Fruit fly (Drosophila melanogaster) whole organism, embryonic: ENCODE data around the gene Gad1.

Experiments used
- Bteb2 ChIP-seq: fragments of 200-800 bp; sonication (Bioruptor generic); optimal IDR thresholded peaks from 2 replicates; lab custom pipeline; 2016; ENCODE audit warnings: missing biosample characterization, missing genetic modification characterization
- C15 ChIP-seq: fragments of 200-800 bp; sonication (Bioruptor generic); IDR thresholded peaks from 3 replicates; pipeline ENCODE4 v1.3.6; 2022; ENCODE audit warnings: missing biosample characterization, missing genetic modification characterization
- CG10462 ChIP-seq: fragments of 200-800 bp; sonication (Bioruptor generic); optimal IDR thresholded peaks from 2 replicates; lab custom pipeline; 2016; ENCODE audit warnings: missing biosample characterization, missing genetic modification characterization
- CG11456 ChIP-seq: fragments of 200-800 bp; sonication (Bioruptor generic); IDR thresholded peaks from 3 replicates; pipeline ENCODE4 v1.3.6; 2022; ENCODE audit warnings: missing biosample characterization, missing genetic modification characterization
- CG11696 ChIP-seq: fragments of 200-800 bp; sonication (Bioruptor generic); IDR thresholded peaks from 2 replicates; pipeline ENCODE4 v1.3.6; 2022; ENCODE audit warnings: missing biosample characterization, missing genetic modification characterization
- CG13296 ChIP-seq: fragments of 200-800 bp; sonication (Bioruptor generic); optimal IDR thresholded peaks from 3 replicates; lab custom pipeline; 2018; ENCODE audit warnings: missing biosample characterization, mild to moderate bottlenecking, missing genetic modification characterization
- CG13894 ChIP-seq: fragments of 200-800 bp; sonication (Bioruptor generic); optimal IDR thresholded peaks from 3 replicates; lab custom pipeline; 2018; ENCODE audit warnings: missing biosample characterization, mild to moderate bottlenecking, missing genetic modification characterization, moderate library complexity
- CG15696 ChIP-seq: fragments of 200-800 bp; sonication (Bioruptor generic); optimal IDR thresholded peaks from 2 replicates; lab custom pipeline; 2019; ENCODE audit warnings: missing biosample characterization, mild to moderate bottlenecking, missing genetic modification characterization, moderate library complexity
- CG16863 ChIP-seq: fragments of 200-800 bp; sonication (Bioruptor generic); optimal IDR thresholded peaks from 3 replicates; lab custom pipeline; 2016; ENCODE audit warnings: missing biosample characterization, missing genetic modification characterization
- CG17361 ChIP-seq: fragments of 200-800 bp; sonication (Bioruptor generic); IDR thresholded peaks from 3 replicates; pipeline ENCODE4 v1.3.6; 2022; ENCODE audit warnings: missing biosample characterization, missing genetic modification characterization
- CG1832 ChIP-seq: fragments of 200-800 bp; sonication (Bioruptor generic); optimal IDR thresholded peaks from 2 replicates; lab custom pipeline; 2017; ENCODE audit warnings: missing biosample characterization, mild to moderate bottlenecking, missing genetic modification characterization, inconsistent platforms
- CG6254 ChIP-seq: fragments of 200-800 bp; sonication (Bioruptor generic); optimal IDR thresholded peaks from 3 replicates; lab custom pipeline; 2017; ENCODE audit warnings: mild to moderate bottlenecking, missing biosample characterization, missing genetic modification reagents, missing genetic modification characterization
- CG6791 ChIP-seq: fragments of 200-800 bp; sonication (Bioruptor generic); IDR thresholded peaks from 3 replicates; pipeline ENCODE4 v1.3.6; 2022; ENCODE audit warnings: missing biosample characterization, missing genetic modification characterization; ENCODE audit not compliant: partially characterized antibody
- CG6813 ChIP-seq: fragments of 200-800 bp; sonication (Bioruptor generic); optimal IDR thresholded peaks from 2 replicates; lab custom pipeline; 2017; ENCODE audit warnings: missing biosample characterization, missing genetic modification characterization, mild to moderate bottlenecking, moderate library complexity, missing genetic modification reagents
- CG7271 ChIP-seq: fragments of 200-800 bp; sonication (Bioruptor generic); optimal IDR thresholded peaks from 2 replicates; lab custom pipeline; 2018; ENCODE audit warnings: missing biosample characterization, mild to moderate bottlenecking, missing genetic modification characterization, moderate library complexity
- CG7357 ChIP-seq: fragments of 200-800 bp; sonication (Bioruptor generic); IDR thresholded peaks from 3 replicates; pipeline ENCODE4 v1.3.6; 2022; ENCODE audit warnings: missing biosample characterization, missing genetic modification characterization
- CG8388 ChIP-seq: fragments of 200-800 bp; sonication (Bioruptor generic); optimal IDR thresholded peaks from 2 replicates; lab custom pipeline; 2019; ENCODE audit warnings: missing biosample characterization, mild to moderate bottlenecking, missing genetic modification characterization, moderate library complexity
- CG8765 ChIP-seq: fragments of 200-800 bp; sonication (Bioruptor generic); IDR thresholded peaks from 2 replicates; pipeline ENCODE4 v1.3.6; 2022; ENCODE audit warnings: missing biosample characterization, missing genetic modification characterization
- Chrac-16 ChIP-seq: fragments of 200-800 bp; sonication (Bioruptor generic); optimal IDR thresholded peaks from 3 replicates; lab custom pipeline; 2016; ENCODE audit warnings: missing biosample characterization, missing genetic modification characterization
- Dip3 ChIP-seq: fragments of 200-800 bp; sonication (Bioruptor generic); optimal IDR thresholded peaks from 3 replicates; lab custom pipeline; 2016; ENCODE audit warnings: missing biosample characterization, missing genetic modification characterization
- HLH3B ChIP-seq: fragments of 200-800 bp; sonication (Bioruptor generic); IDR thresholded peaks from 2 replicates; pipeline ENCODE4 v1.3.6; 2022; ENCODE audit warnings: missing biosample characterization, missing genetic modification characterization
- HLHmδ ChIP-seq: fragments of 200-800 bp; sonication (Bioruptor generic); optimal IDR thresholded peaks from 2 replicates; lab custom pipeline; 2018; ENCODE audit warnings: missing biosample characterization, mild to moderate bottlenecking, missing genetic modification characterization, moderate library complexity
- Hr78 ChIP-seq, 2 experiments: fragments of 200-800 bp in 1 of 2; fragments of >200 bp in 1 of 2; sonication (Bioruptor generic) in 1 of 2; optimal IDR thresholded peaks; 2 replicates each; lab custom pipeline; 2017 to 2019; ENCODE audit warnings: missing biosample characterization in 2 of 2, missing genetic modification characterization in 2 of 2, mild to moderate bottlenecking in 1 of 2, moderate library complexity in 1 of 2
- Lim3 ChIP-seq: fragments of 200-800 bp; sonication (Bioruptor generic); IDR thresholded peaks from 2 replicates; pipeline ENCODE4 v1.3.6; 2022; ENCODE audit warnings: missing biosample characterization, missing genetic modification characterization
- NC2α ChIP-seq: fragments of 200-800 bp; sonication (Bioruptor generic); optimal IDR thresholded peaks from 2 replicates; lab custom pipeline; 2016; ENCODE audit warnings: missing biosample characterization, missing genetic modification characterization
- NC2β ChIP-seq: fragments of 200-800 bp; sonication (Bioruptor generic); optimal IDR thresholded peaks from 2 replicates; lab custom pipeline; 2016; ENCODE audit warnings: missing biosample characterization, missing genetic modification characterization
- Neu2 ChIP-seq: fragments of 200-800 bp; sonication (Bioruptor generic); optimal IDR thresholded peaks from 3 replicates; lab custom pipeline; 2016; ENCODE audit warnings: missing biosample characterization, missing genetic modification characterization, borderline replicate concordance
- Poxn ChIP-seq: fragments of 200-800 bp; sonication (Bioruptor generic); IDR thresholded peaks from 2 replicates; pipeline ENCODE4 v1.3.6; 2022; ENCODE audit warnings: missing biosample characterization, missing genetic modification characterization
- Sin3A ChIP-seq: fragments of >200 bp; optimal IDR thresholded peaks from 2 replicates; lab custom pipeline; 2018
- Spps ChIP-seq: fragments of 200-800 bp; sonication (Bioruptor generic); optimal IDR thresholded peaks from 2 replicates; lab custom pipeline; 2018; ENCODE audit warnings: missing biosample characterization, mild to moderate bottlenecking, missing genetic modification characterization
- Trl ChIP-seq, 3 experiments: fragments of >200 bp in 2 of 3; fragments of 200-800 bp in 1 of 3; sonication (Bioruptor generic) in 1 of 3; optimal IDR thresholded peaks; 2 replicates in 1 of 3; 3 replicates in 2 of 3; lab custom pipeline; 2016 to 2017; ENCODE audit warnings: missing biosample characterization in 1 of 3, missing genetic modification characterization in 1 of 3
- br ChIP-seq: fragments of >200 bp; optimal IDR thresholded peaks from 2 replicates; lab custom pipeline; 2017
- cato ChIP-seq: fragments of 200-800 bp; sonication (Bioruptor generic); optimal IDR thresholded peaks from 2 replicates; lab custom pipeline; 2016; ENCODE audit warnings: missing biosample characterization, missing genetic modification characterization, borderline replicate concordance
- crol ChIP-seq: fragments of 200-800 bp; sonication (Bioruptor generic); IDR thresholded peaks from 2 replicates; pipeline ENCODE4 v1.3.6; 2022; ENCODE audit warnings: missing biosample characterization, missing genetic modification characterization
- disco-r ChIP-seq: fragments of 200-800 bp; sonication (Bioruptor generic); optimal IDR thresholded peaks from 2 replicates; lab custom pipeline; 2016; ENCODE audit warnings: missing biosample characterization, missing genetic modification characterization
- fru ChIP-seq: fragments of >200 bp; optimal IDR thresholded peaks from 2 replicates; lab custom pipeline; 2017
- gcm ChIP-seq: fragments of 200-800 bp; sonication (Bioruptor generic); optimal IDR thresholded peaks from 2 replicates; lab custom pipeline; 2019; ENCODE audit warnings: missing biosample characterization, mild to moderate bottlenecking, missing genetic modification characterization, moderate library complexity
- gcm2 ChIP-seq: fragments of 200-800 bp; sonication (Bioruptor generic); optimal IDR thresholded peaks from 2 replicates; lab custom pipeline; 2016; ENCODE audit warnings: missing biosample characterization, missing genetic modification characterization
- gem ChIP-seq: fragments of 200-800 bp; sonication (Bioruptor generic); optimal IDR thresholded peaks from 2 replicates; lab custom pipeline; 2019; ENCODE audit warnings: missing biosample characterization, mild to moderate bottlenecking, missing genetic modification characterization, moderate library complexity
- grau ChIP-seq: fragments of 200-800 bp; optimal IDR thresholded peaks from 3 replicates; lab custom pipeline; 2019; ENCODE audit warnings: missing biosample characterization, mild to moderate bottlenecking, missing genetic modification characterization, moderate library complexity
- kay ChIP-seq: fragments of 200-800 bp; sonication (Bioruptor generic); optimal IDR thresholded peaks from 2 replicates; lab custom pipeline; 2016; ENCODE audit warnings: missing biosample characterization, missing genetic modification characterization
- oc ChIP-seq: fragments of 200-800 bp; sonication (Bioruptor generic); optimal IDR thresholded peaks from 2 replicates; lab custom pipeline; 2018; ENCODE audit warnings: missing biosample characterization, mild to moderate bottlenecking, missing genetic modification characterization, moderate library complexity
- pan ChIP-seq, 4 experiments: fragments of >200 bp in 3 of 4; fragments of 200-800 bp in 1 of 4; sonication (Bioruptor generic) in 1 of 4; optimal IDR thresholded peaks in 3 of 4; IDR thresholded peaks in 1 of 4; 2 replicates each; pipeline versions ENCODE4 v1.3.6 to Lab custom; 2017 to 2022; ENCODE audit warnings: missing biosample characterization in 2 of 4, missing genetic modification characterization in 2 of 4, mixed read lengths in 1 of 4
- pfk ChIP-seq: fragments of 200-800 bp; sonication (Bioruptor generic); optimal IDR thresholded peaks from 2 replicates; lab custom pipeline; 2018; ENCODE audit warnings: missing biosample characterization, mild to moderate bottlenecking, missing genetic modification characterization, moderate library complexity
- pita ChIP-seq: fragments of 200-800 bp; sonication (Bioruptor generic); optimal IDR thresholded peaks from 2 replicates; lab custom pipeline; 2017; ENCODE audit warnings: missing biosample characterization, mild to moderate bottlenecking, missing genetic modification characterization
- shn ChIP-seq: fragments of 200-800 bp; sonication (Bioruptor generic); optimal IDR thresholded peaks from 3 replicates; lab custom pipeline; 2016; ENCODE audit warnings: missing biosample characterization, missing genetic modification characterization
- tgo ChIP-seq: fragments of 200-800 bp; sonication (Bioruptor generic); IDR thresholded peaks from 3 replicates; pipeline ENCODE4 v1.3.6; 2022; ENCODE audit warnings: missing biosample characterization, missing genetic modification characterization
- wor ChIP-seq: fragments of 200-800 bp; sonication (Bioruptor generic); IDR thresholded peaks from 2 replicates; pipeline ENCODE4 v1.3.6; 2022; ENCODE audit warnings: missing biosample characterization, missing genetic modification characterization
- zfh2 ChIP-seq: fragments of 200-800 bp; sonication (Bioruptor generic); optimal IDR thresholded peaks from 2 replicates; lab custom pipeline; 2016; ENCODE audit warnings: missing biosample characterization, missing genetic modification characterization

Gene Gad1

dm6 chr3L:4070221-4070995 lies 18.1 kb downstream of the Gad1 start (continued):
- TF ChIP-seq HLHmδ (GFP tag; lab: Kevin White, UChicago) (no peak), pita (GFP tag; lab: Kevin White, UChicago) (no peak), HLH3B (GFP tag; lab: Robert Waterston, UW) (peak; percentile 93), br (lab: Kevin White, UChicago) (no peak), gcm (GFP tag; lab: Kevin White, UChicago) (peak; percentile 45), wor (GFP tag; lab: Robert Waterston, UW) (peak; percentile 89), Hr78 (GFP tag; optimal IDR thresholded peaks at IDR 0.05; lab: Kevin White, UChicago) (peak in 1 of 2 experiments; percentile 32), CG7357 (peak; percentile 87), CG11456 (GFP tag; lab: Robert Waterston, UW) (peak; percentile 97), Sin3A (lab: Kevin White, UChicago) (no peak), CG16863 (GFP tag; lab: Kevin White, UChicago) (peak; percentile 88), CG6254 (peak; percentile 54), Chrac-16 (peak; percentile 83), CG13894 (no peak), gcm2 (GFP tag; lab: Kevin White, UChicago) (peak; percentile 74), fru (no peak), CG15696 (tag; lab: Kevin White, UChicago) (peak; percentile 18), CG13296 (GFP tag; lab: Kevin White, UChicago) (peak; percentile 79), NC2α (GFP tag; lab: Kevin White, UChicago) (peak; percentile 72), CG10462 (GFP tag; lab: Kevin White, UChicago) (peak; percentile 36), zfh2 (GFP tag; lab: Kevin White, UChicago) (peak; percentile 94), oc (peak; percentile 90), disco-r (GFP tag; lab: Kevin White, UChicago) (peak; percentile 74), C15 (GFP tag; lab: Robert Waterston, UW) (peak; percentile 86), Poxn (GFP tag; lab: Robert Waterston, UW) (peak; percentile 84), Spps (peak; percentile 45), grau (tag; lab: Kevin White, UChicago) (peak; percentile 85), gem (tag; lab: Kevin White, UChicago) (peak; percentile 90), CG6813 (GFP tag; lab: Kevin White, UChicago) (peak; percentile 70), Lim3 (GFP tag; lab: Robert Waterston, UW) (peak; percentile 75), CG7271 (tag; lab: Kevin White, UChicago) (peak; percentile 30), NC2β (GFP tag; lab: Kevin White, UChicago) (peak; percentile 77), CG11696 (GFP tag; lab: Robert Waterston, UW) (peak; percentile 71), CG8765 (peak; percentile 65), CG1832 (GFP tag; lab: Kevin White, UChicago) (no peak), crol (GFP tag; lab: Robert Waterston, UW) (peak; percentile 88), CG6791 (GFP tag; lab: Robert Waterston, UW) (no peak), Bteb2 (GFP tag; lab: Kevin White, UChicago) (peak; percentile 76), Trl (optimal IDR thresholded peaks at IDR 0.05; lab: Kevin White, UChicago) (peak in 1 of 2 experiments; percentile 9), Trl (GFP tag; optimal IDR thresholded peaks at IDR 0.05; lab: Kevin White, UChicago) (peak; percentile 71), pfk (GFP tag; lab: Kevin White, UChicago) (no peak), kay (GFP tag; lab: Kevin White, UChicago) (no peak), CG17361 (GFP tag; lab: Robert Waterston, UW) (peak; percentile 75), tgo (GFP tag; lab: Robert Waterston, UW) (peak; percentile 94), cato (GFP tag; lab: Kevin White, UChicago) (peak; percentile 71), CG8388 (GFP tag; lab: Kevin White, UChicago) (peak; percentile 79), Neu2 (GFP tag; lab: Kevin White, UChicago) (peak; percentile 36), shn (GFP tag; lab: Kevin White, UChicago) (peak; percentile 90), pan (optimal IDR thresholded peaks at IDR 0.05; lab: Kevin White, UChicago) (no peak), pan (GFP tag; optimal IDR thresholded peaks at IDR 0.05 in 1 of 2, IDR thresholded peaks at IDR 0.05 in 1 of 2) (peak in 1 of 2 experiments; percentile 94), Dip3 (GFP tag; lab: Kevin White, UChicago) (peak; percentile 95)
